Fruit fly (Drosophila melanogaster): ENCODE results near the gene CG18787.

The CG18787 gene

dm6 chr2L:11987945-11988344, 11.2 kb downstream of the CG18787 start, which contains the start of the genes CG6686 and CG34163 (continued):
- TF ChIP-seq Dip2 (GFP tag; IDR thresholded peaks at IDR 0.05): no peak
- peak; percentile 69 for TF ChIP-seq nmo (GFP tag; optimal IDR thresholded peaks at IDR 0.05)
- no peak for TF ChIP-seq CG31365 (tag; optimal IDR thresholded peaks at IDR 0.05)
- TF ChIP-seq Vsx1 (GFP tag; optimal IDR thresholded peaks at IDR 0.05): no peak
- TF ChIP-seq CG9215 (GFP tag; IDR thresholded peaks at IDR 0.05): no peak
- TF ChIP-seq Nf-YA (GFP tag; IDR thresholded peaks at IDR 0.05): no peak
- TF ChIP-seq CG7786 (GFP tag; optimal IDR thresholded peaks at IDR 0.05): peak; percentile 55
- no peak for TF ChIP-seq z (GFP tag; IDR thresholded peaks at IDR 0.05)
- TF ChIP-seq gcm2 (GFP tag; optimal IDR thresholded peaks at IDR 0.05): no peak
- TF ChIP-seq gce (GFP tag; IDR thresholded peaks at IDR 0.05): no peak
- no peak for TF ChIP-seq prd (optimal IDR thresholded peaks at IDR 0.05)
- TF ChIP-seq prd (GFP tag; IDR thresholded peaks at IDR 0.05): peak; percentile 46; the same call in 1 of the 3 replicates
- TF ChIP-seq Max (GFP tag; optimal IDR thresholded peaks at IDR 0.05): peak; percentile 78
- TF ChIP-seq dan (GFP tag; IDR thresholded peaks at IDR 0.05): no peak
- TF ChIP-seq zfh1 (GFP tag; IDR thresholded peaks at IDR 0.05): peak; percentile 49; the same call in 1 of the 3 replicates
- TF ChIP-seq Atf3 (GFP tag; optimal IDR thresholded peaks at IDR 0.05): no peak
- TF ChIP-seq trh (GFP tag; optimal IDR thresholded peaks at IDR 0.05): no peak
- TF ChIP-seq tgo (GFP tag; IDR thresholded peaks at IDR 0.05): no peak
- TF ChIP-seq nerfin-1 (tag; optimal IDR thresholded peaks at IDR 0.05): peak; percentile 27
- no peak for TF ChIP-seq CG15269 (tag; optimal IDR thresholded peaks at IDR 0.05)
- TF ChIP-seq CG9932 (GFP tag; IDR thresholded peaks at IDR 0.05): peak; percentile 56
- TF ChIP-seq CG2120 (GFP tag; optimal IDR thresholded peaks at IDR 0.05): peak; percentile 76
- no peak for TF ChIP-seq grn (GFP tag; optimal IDR thresholded peaks at IDR 0.05)
- no peak for TF ChIP-seq ewg (GFP tag; optimal IDR thresholded peaks at IDR 0.05)
- no peak for TF ChIP-seq peb (GFP tag; IDR thresholded peaks at IDR 0.05)
- no peak for TF ChIP-seq Fer3 (tag; optimal IDR thresholded peaks at IDR 0.05)
- peak; percentile 10 for TF ChIP-seq Antp (GFP tag; optimal IDR thresholded peaks at IDR 0.05)
- TF ChIP-seq kni (GFP tag; optimal IDR thresholded peaks at IDR 0.05): no peak
- no peak for TF ChIP-seq bcd (GFP tag; optimal IDR thresholded peaks at IDR 0.05)
- TF ChIP-seq pho (GFP tag; optimal IDR thresholded peaks at IDR 0.05): peak; percentile 53
- TF ChIP-seq CG18599 (GFP tag; optimal IDR thresholded peaks at IDR 0.05): no peak
- peak; percentile 69 for TF ChIP-seq CG30403 (GFP tag; optimal IDR thresholded peaks at IDR 0.05)
- no peak for TF ChIP-seq jigr1 (GFP tag; IDR thresholded peaks at IDR 0.05)
- TF ChIP-seq HmgZ (tag; optimal IDR thresholded peaks at IDR 0.05): peak; percentile 38
- no peak for TF ChIP-seq inv (GFP tag; IDR thresholded peaks at IDR 0.05; ENCODE audit: partially characterized antibody)
- TF ChIP-seq CG6254 (GFP tag; optimal IDR thresholded peaks at IDR 0.05): peak; percentile 19
- no peak for TF ChIP-seq CG1832 (GFP tag; optimal IDR thresholded peaks at IDR 0.05)
- peak; percentile 51 for TF ChIP-seq Camta (GFP tag; optimal IDR thresholded peaks at IDR 0.05)
- no peak for TF ChIP-seq CG14860 (GFP tag; IDR thresholded peaks at IDR 0.05; ENCODE audit: partially characterized antibody)
- TF ChIP-seq Gug (GFP tag; IDR thresholded peaks at IDR 0.05): peak; percentile 45; the same call in 1 of the 4 replicates
- TF ChIP-seq pros (GFP tag; optimal IDR thresholded peaks at IDR 0.05): no peak
- TF ChIP-seq Hr39 (optimal IDR thresholded peaks at IDR 0.05): no peak
- no peak for TF ChIP-seq gcm (GFP tag; optimal IDR thresholded peaks at IDR 0.05)
- TF ChIP-seq B-H2 (GFP tag; optimal IDR thresholded peaks at IDR 0.05): peak; percentile 36
- TF ChIP-seq Rx (GFP tag; IDR thresholded peaks at IDR 0.05): no peak
- no peak for TF ChIP-seq CG6175 (GFP tag; IDR thresholded peaks at IDR 0.05)
- no peak for TF ChIP-seq lbe (GFP tag; optimal IDR thresholded peaks at IDR 0.05)
- TF ChIP-seq gsb-n (tag; optimal IDR thresholded peaks at IDR 0.05): no peak
- no peak for TF ChIP-seq CG11696 (GFP tag; IDR thresholded peaks at IDR 0.05)
- peak; percentile 99 for TF ChIP-seq CG17385 (GFP tag; optimal IDR thresholded peaks at IDR 0.05)
- TF ChIP-seq grau (tag; optimal IDR thresholded peaks at IDR 0.05): peak; percentile 33
- no peak for TF ChIP-seq emc (GFP tag; optimal IDR thresholded peaks at IDR 0.05)
- TF ChIP-seq bigmax (GFP tag; optimal IDR thresholded peaks at IDR 0.05): no peak

All from whole organism, embryonic.